Fruit fly (Drosophila melanogaster) whole organism, embryonic: ENCODE results near the gene CG43403.

Experiments used
- Ada2b ChIP-seq: fragments of 200-800 bp; sonication (Bioruptor generic); IDR thresholded peaks from 2 replicates; pipeline ENCODE4 v1.3.6; 2022; ENCODE audit warnings: missing biosample characterization, missing genetic modification characterization
- B-H2 ChIP-seq: fragments of 200-800 bp; sonication (Bioruptor generic); optimal IDR thresholded peaks from 2 replicates; lab custom pipeline; 2018; ENCODE audit warnings: missing biosample characterization, mild to moderate bottlenecking, missing genetic modification characterization
- CG10209 ChIP-seq: fragments of 200-800 bp; sonication (Bioruptor generic); optimal IDR thresholded peaks from 3 replicates; lab custom pipeline; 2017; ENCODE audit warnings: missing biosample characterization, mild to moderate bottlenecking, missing genetic modification characterization, missing genetic modification reagents
- CG12155 ChIP-seq: fragments of 200-800 bp; sonication (Bioruptor generic); optimal IDR thresholded peaks from 3 replicates; lab custom pipeline; 2016; ENCODE audit warnings: missing biosample characterization, missing genetic modification characterization
- CG14441 ChIP-seq: fragments of 200-800 bp; sonication (Bioruptor generic); IDR thresholded peaks from 2 replicates; pipeline ENCODE4 v1.3.6; 2022; ENCODE audit warnings: missing biosample characterization, missing genetic modification characterization
- CG15601 ChIP-seq: fragments of 200-800 bp; sonication (Bioruptor generic); optimal IDR thresholded peaks from 3 replicates; lab custom pipeline; 2019; ENCODE audit warnings: missing biosample characterization, mild to moderate bottlenecking, missing genetic modification characterization, moderate library complexity
- CG16815 ChIP-seq: fragments of 200-800 bp; sonication (Bioruptor generic); optimal IDR thresholded peaks from 3 replicates; lab custom pipeline; 2017; ENCODE audit warnings: missing biosample characterization, mild to moderate bottlenecking, missing genetic modification characterization
- CG1832 ChIP-seq: fragments of 200-800 bp; sonication (Bioruptor generic); optimal IDR thresholded peaks from 2 replicates; lab custom pipeline; 2017; ENCODE audit warnings: missing biosample characterization, mild to moderate bottlenecking, missing genetic modification characterization, inconsistent platforms
- CG31388 ChIP-seq: fragments of 200-800 bp; sonication (Bioruptor generic); optimal IDR thresholded peaks from 2 replicates; lab custom pipeline; 2016; ENCODE audit warnings: missing biosample characterization, missing genetic modification characterization
- CG32772 ChIP-seq: fragments of 200-800 bp; sonication (Bioruptor generic); IDR thresholded peaks from 2 replicates; pipeline ENCODE4 v1.3.6; 2022; ENCODE audit warnings: missing biosample characterization, missing genetic modification characterization
- CG33213 ChIP-seq: fragments of 200-800 bp; sonication (Bioruptor generic); optimal IDR thresholded peaks from 3 replicates; lab custom pipeline; 2016; ENCODE audit warnings: missing biosample characterization, missing genetic modification characterization
- CG3726 ChIP-seq: fragments of 200-800 bp; sonication (Bioruptor generic); IDR thresholded peaks from 3 replicates; pipeline ENCODE4, ENCODE4 v1.3.6; 2022; ENCODE audit warnings: missing biosample characterization, missing genetic modification characterization
- CG3838 ChIP-seq: fragments of 200-800 bp; sonication (Bioruptor generic); optimal IDR thresholded peaks from 3 replicates; lab custom pipeline; 2016; ENCODE audit warnings: missing biosample characterization, missing genetic modification characterization
- CG8478 ChIP-seq: fragments of >200 bp; optimal IDR thresholded peaks from 2 replicates; lab custom pipeline; 2018
- Drgx ChIP-seq: fragments of 200-800 bp; sonication (Bioruptor generic); IDR thresholded peaks from 2 replicates; pipeline ENCODE4 v1.3.6; 2022; ENCODE audit warnings: missing biosample characterization, missing genetic modification characterization
- Gug ChIP-seq: fragments of 200-800 bp; sonication (Bioruptor generic); IDR thresholded peaks from 4 replicates; pipeline ENCODE4 v1.3.6; 2022; ENCODE audit warnings: missing biosample characterization, missing genetic modification characterization
- Mes4 ChIP-seq: fragments of 200-800 bp; sonication (Bioruptor generic); optimal IDR thresholded peaks from 2 replicates; lab custom pipeline; 2016; ENCODE audit warnings: missing biosample characterization, missing genetic modification characterization
- Neu2 ChIP-seq: fragments of 200-800 bp; sonication (Bioruptor generic); optimal IDR thresholded peaks from 3 replicates; lab custom pipeline; 2016; ENCODE audit warnings: missing biosample characterization, missing genetic modification characterization, borderline replicate concordance
- Six4 ChIP-seq: fragments of 200-800 bp; sonication (Bioruptor generic); optimal IDR thresholded peaks from 2 replicates; lab custom pipeline; 2016; ENCODE audit warnings: missing biosample characterization, missing genetic modification characterization
- YL-1 ChIP-seq: fragments of 200-800 bp; sonication (Bioruptor generic); optimal IDR thresholded peaks from 3 replicates; lab custom pipeline; 2017; ENCODE audit warnings: missing biosample characterization, mild to moderate bottlenecking, missing genetic modification characterization
- abd-A ChIP-seq: fragments of 200-800 bp; sonication (Bioruptor generic); optimal IDR thresholded peaks from 3 replicates; lab custom pipeline; 2019; ENCODE audit warnings: missing biosample characterization, mild to moderate bottlenecking, missing genetic modification characterization, moderate library complexity
- al ChIP-seq: fragments of 200-800 bp; sonication (Bioruptor generic); IDR thresholded peaks from 2 replicates; pipeline ENCODE4 v1.3.6; 2022; ENCODE audit warnings: missing biosample characterization, missing genetic modification characterization
- amos ChIP-seq: fragments of 200-800 bp; sonication (Bioruptor generic); IDR thresholded peaks from 2 replicates; pipeline ENCODE4 v1.3.6; 2022; ENCODE audit warnings: missing biosample characterization, missing genetic modification characterization; ENCODE audit not compliant: partially characterized antibody
- ase ChIP-seq: fragments of 200-800 bp; sonication (Bioruptor generic); IDR thresholded peaks from 3 replicates; pipeline ENCODE4 v1.3.6; 2022; ENCODE audit warnings: missing biosample characterization, missing genetic modification characterization
- ato ChIP-seq: fragments of 200-800 bp; sonication (Bioruptor generic); IDR thresholded peaks from 2 replicates; pipeline ENCODE4 v1.3.6; 2022; ENCODE audit warnings: missing biosample characterization, missing genetic modification characterization; ENCODE audit not compliant: partially characterized antibody
- bab2 ChIP-seq: fragments of 200-800 bp; sonication (Bioruptor generic); optimal IDR thresholded peaks from 2 replicates; lab custom pipeline; 2016; ENCODE audit warnings: missing biosample characterization, missing genetic modification characterization
- chif ChIP-seq, 2 experiments: fragments of 200-800 bp; sonication (Bioruptor generic); optimal IDR thresholded peaks; 3 replicates each; lab custom pipeline; 2016; ENCODE audit warnings: missing biosample characterization in 2 of 2, missing genetic modification characterization in 2 of 2
- en ChIP-seq: fragments of 200-800 bp; sonication (Bioruptor generic); optimal IDR thresholded peaks from 2 replicates; lab custom pipeline; 2016; ENCODE audit warnings: missing biosample characterization, missing genetic modification characterization
- ftz-f1 ChIP-seq: fragments of 200-800 bp; sonication (Bioruptor generic); optimal IDR thresholded peaks from 2 replicates; lab custom pipeline; 2016; ENCODE audit warnings: missing biosample characterization, missing genetic modification characterization
- ind ChIP-seq: fragments of 200-800 bp; sonication (Bioruptor generic); optimal IDR thresholded peaks from 3 replicates; lab custom pipeline; 2016; ENCODE audit warnings: missing biosample characterization, missing genetic modification characterization
- lbe ChIP-seq: fragments of 200-800 bp; sonication (Bioruptor generic); optimal IDR thresholded peaks from 2 replicates; lab custom pipeline; 2016; ENCODE audit warnings: missing biosample characterization, mild to moderate bottlenecking, missing genetic modification characterization
- nau ChIP-seq: fragments of 200-800 bp; sonication (Bioruptor generic); optimal IDR thresholded peaks from 3 replicates; lab custom pipeline; 2017; ENCODE audit warnings: missing biosample characterization, mild to moderate bottlenecking, missing genetic modification characterization, missing genetic modification reagents
- nmo ChIP-seq: fragments of 200-800 bp; sonication (Bioruptor generic); optimal IDR thresholded peaks from 2 replicates; lab custom pipeline; 2018; ENCODE audit warnings: missing biosample characterization, mild to moderate bottlenecking, missing genetic modification characterization, moderate library complexity
- oc ChIP-seq: fragments of 200-800 bp; sonication (Bioruptor generic); optimal IDR thresholded peaks from 2 replicates; lab custom pipeline; 2018; ENCODE audit warnings: missing biosample characterization, mild to moderate bottlenecking, missing genetic modification characterization, moderate library complexity
- odd ChIP-seq: fragments of 200-800 bp; sonication (Bioruptor generic); optimal IDR thresholded peaks from 2 replicates; lab custom pipeline; 2017; ENCODE audit warnings: missing biosample characterization, mild to moderate bottlenecking, missing genetic modification characterization
- pb ChIP-seq: fragments of 200-800 bp; sonication (Bioruptor generic); optimal IDR thresholded peaks from 3 replicates; lab custom pipeline; 2016; ENCODE audit warnings: missing biosample characterization, missing genetic modification characterization
- prd ChIP-seq, 3 experiments: fragments of >200 bp in 2 of 3; fragments of 200-800 bp in 1 of 3; sonication (Bioruptor generic) in 1 of 3; optimal IDR thresholded peaks in 2 of 3; IDR thresholded peaks in 1 of 3; 2 replicates in 2 of 3; 3 replicates in 1 of 3; pipeline versions ENCODE4 v1.3.6 to Lab custom; 2017 to 2022; ENCODE audit warnings: missing biosample characterization in 1 of 3, missing genetic modification characterization in 1 of 3
- psq ChIP-seq: fragments of 200-800 bp; sonication (Bioruptor generic); optimal IDR thresholded peaks from 2 replicates; lab custom pipeline; 2017; ENCODE audit warnings: missing biosample characterization, missing genetic modification characterization
- repo ChIP-seq: fragments of 200-800 bp; sonication (Bioruptor generic); optimal IDR thresholded peaks from 2 replicates; lab custom pipeline; 2016; ENCODE audit warnings: missing biosample characterization, missing genetic modification characterization
- sens ChIP-seq: fragments of 200-800 bp; sonication (Bioruptor generic); peaks from one replicate; lab custom pipeline; 2016; ENCODE audit warnings: missing biosample characterization, missing genetic modification characterization
- seq ChIP-seq: fragments of 200-800 bp; sonication (Bioruptor generic); IDR thresholded peaks from 2 replicates; pipeline ENCODE4 v1.3.6; 2022; ENCODE audit warnings: missing biosample characterization, missing genetic modification characterization
- sob ChIP-seq: fragments of 200-800 bp; sonication (Bioruptor generic); IDR thresholded peaks from 2 replicates; pipeline ENCODE4 v1.3.6; 2022; ENCODE audit warnings: missing biosample characterization, missing genetic modification characterization
- sqz ChIP-seq: fragments of 200-800 bp; sonication (Bioruptor generic); optimal IDR thresholded peaks from 3 replicates; lab custom pipeline; 2018; ENCODE audit warnings: missing biosample characterization, mild to moderate bottlenecking, missing genetic modification characterization
- ssp ChIP-seq: fragments of 200-800 bp; sonication (Bioruptor generic); IDR thresholded peaks from 2 replicates; pipeline ENCODE4 v1.3.6; 2022; ENCODE audit warnings: missing biosample characterization, missing genetic modification characterization
- tin ChIP-seq: fragments of 200-800 bp; sonication (Bioruptor generic); optimal IDR thresholded peaks from 3 replicates; lab custom pipeline; 2016; ENCODE audit warnings: missing biosample characterization, missing genetic modification characterization
- tio ChIP-seq: fragments of 200-800 bp; sonication (Bioruptor generic); optimal IDR thresholded peaks from 2 replicates; lab custom pipeline; 2017; ENCODE audit warnings: missing biosample characterization, missing genetic modification characterization, inconsistent platforms
- trh ChIP-seq: fragments of 200-800 bp; sonication (Bioruptor generic); optimal IDR thresholded peaks from 2 replicates; lab custom pipeline; 2016; ENCODE audit warnings: missing biosample characterization, missing genetic modification characterization
- twi ChIP-seq: fragments of 200-800 bp; optimal IDR thresholded peaks from 2 replicates; lab custom pipeline; 2019; ENCODE audit warnings: missing biosample characterization, mild to moderate bottlenecking, missing genetic modification characterization, moderate library complexity
- unc-4 ChIP-seq: fragments of 200-800 bp; sonication (Bioruptor generic); IDR thresholded peaks from 2 replicates; pipeline ENCODE4 v1.3.6; 2022; ENCODE audit warnings: missing biosample characterization, missing genetic modification characterization; ENCODE audit not compliant: partially characterized antibody
- vnd ChIP-seq: fragments of 200-800 bp; sonication (Bioruptor generic); IDR thresholded peaks from 3 replicates; pipeline ENCODE4 v1.3.6; 2022; ENCODE audit warnings: missing biosample characterization, missing genetic modification characterization; ENCODE audit not compliant: partially characterized antibody
- zf30C ChIP-seq: fragments of 200-800 bp; sonication (Bioruptor generic); optimal IDR thresholded peaks from 3 replicates; lab custom pipeline; 2018; ENCODE audit warnings: missing biosample characterization, mild to moderate bottlenecking, missing genetic modification characterization

The CG43403 gene

DNA sequence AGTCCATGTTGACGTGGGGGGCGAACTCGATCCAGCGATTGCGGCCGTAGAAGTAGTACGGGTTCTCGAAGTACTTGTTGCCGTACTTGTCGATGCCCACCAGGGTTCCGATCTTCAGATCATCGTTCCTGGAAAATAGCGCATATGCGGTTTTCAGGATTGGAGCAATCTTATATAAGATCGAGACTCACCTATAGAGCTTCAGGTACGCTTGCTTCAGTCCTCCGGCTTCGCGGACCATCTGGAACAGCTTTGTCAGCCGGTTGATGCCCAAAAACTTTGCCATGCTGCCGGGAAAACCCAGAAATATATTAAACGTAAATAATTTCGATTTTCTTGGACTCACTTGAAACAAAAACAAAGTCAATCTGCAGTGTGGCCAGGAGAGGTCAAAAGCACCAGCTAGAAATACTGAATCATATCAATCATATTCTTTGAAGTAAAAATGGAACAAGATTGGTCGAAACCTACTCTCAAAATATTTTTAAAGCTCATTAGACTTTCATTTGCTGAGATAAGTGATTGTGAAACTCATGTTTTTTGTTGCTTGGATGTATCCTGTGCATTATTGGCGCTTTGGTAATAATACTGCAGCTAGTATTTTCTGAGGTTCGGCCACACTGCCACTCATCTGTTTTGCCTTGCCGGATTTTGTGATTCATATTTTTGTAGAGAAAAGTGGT, 40.2 kb upstream of the CG43403 start, which contains the start of the genes ND-B17.2 and Arpc5:
TSS of gene ND-B17.2 (minus strand) at position 504 of the 683 bp plus-strand sequence.
TSS of gene Arpc5 (plus strand) at position 624 of the 683 bp plus-strand sequence.
- TF ChIP-seq CG31388 (GFP tag; lab: Kevin White, UChicago) (no peak), Mes4 (GFP tag; lab: Kevin White, UChicago) (no peak), CG8478 (lab: Kevin White, UChicago) (no peak), CG3838 (GFP tag; lab: Kevin White, UChicago) (no peak), Neu2 (GFP tag; lab: Kevin White, UChicago) (no peak), tin (no peak), Ada2b (GFP tag; lab: Robert Waterston, UW) (no peak), vnd (no peak), nmo (GFP tag; lab: Kevin White, UChicago) (peak; percentile 56), chif (GFP tag; optimal IDR thresholded peaks at IDR 0.05; lab: Kevin White, UChicago) (no peak), al (GFP tag; lab: Robert Waterston, UW) (no peak), abd-A (tag; lab: Kevin White, UChicago) (no peak), ftz-f1 (no peak), pb (GFP tag; lab: Kevin White, UChicago) (no peak), B-H2 (GFP tag; lab: Kevin White, UChicago) (no peak), unc-4 (GFP tag; lab: Robert Waterston, UW) (no peak), sens (peak; percentile 84), tio (GFP tag; lab: Kevin White, UChicago) (no peak), CG12155 (GFP tag; lab: Kevin White, UChicago) (no peak), CG10209 (GFP tag; lab: Kevin White, UChicago) (no peak), twi (tag; lab: Kevin White, UChicago) (peak; percentile 76), oc (no peak), nau (GFP tag; lab: Kevin White, UChicago) (no peak), ind (GFP tag; lab: Kevin White, UChicago) (no peak), prd (optimal IDR thresholded peaks at IDR 0.05; lab: Kevin White, UChicago) (no peak), prd (GFP tag; IDR thresholded peaks at IDR 0.05; lab: Robert Waterston, UW) (no peak), repo (GFP tag; lab: Kevin White, UChicago) (no peak), amos (GFP tag; lab: Robert Waterston, UW) (no peak), YL-1 (GFP tag; lab: Kevin White, UChicago) (peak; percentile 73), CG32772 (GFP tag; lab: Robert Waterston, UW) (no peak), psq (GFP tag; lab: Kevin White, UChicago) (no peak), sob (GFP tag; lab: Robert Waterston, UW) (no peak), CG33213 (GFP tag; lab: Kevin White, UChicago) (no peak), bab2 (GFP tag; lab: Kevin White, UChicago) (peak; percentile 17), seq (no peak), ase (GFP tag; lab: Robert Waterston, UW) (no peak), Drgx (GFP tag; lab: Robert Waterston, UW) (no peak), CG3726 (no peak), Six4 (no peak), trh (GFP tag; lab: Kevin White, UChicago) (no peak), lbe (GFP tag; lab: Kevin White, UChicago) (no peak), ato (GFP tag; lab: Robert Waterston, UW) (no peak), Gug (GFP tag; lab: Robert Waterston, UW) (no peak), CG15601 (tag; lab: Kevin White, UChicago) (no peak), en (GFP tag; lab: Kevin White, UChicago) (no peak), CG14441 (GFP tag; lab: Robert Waterston, UW) (no peak), ssp (GFP tag; lab: Robert Waterston, UW) (no peak), CG1832 (GFP tag; lab: Kevin White, UChicago) (no peak), odd (GFP tag; lab: Kevin White, UChicago) (no peak), CG16815 (no peak), sqz (GFP tag; lab: Kevin White, UChicago) (no peak), zf30C (GFP tag; lab: Kevin White, UChicago) (no peak)
